Fruit fly (Drosophila melanogaster): ENCODE measurements around the gene inaF-A.
A peak's percentile ranks its signal among the peaks of the same experiment; 100 is the strongest.

The inaF-A gene

DNA sequence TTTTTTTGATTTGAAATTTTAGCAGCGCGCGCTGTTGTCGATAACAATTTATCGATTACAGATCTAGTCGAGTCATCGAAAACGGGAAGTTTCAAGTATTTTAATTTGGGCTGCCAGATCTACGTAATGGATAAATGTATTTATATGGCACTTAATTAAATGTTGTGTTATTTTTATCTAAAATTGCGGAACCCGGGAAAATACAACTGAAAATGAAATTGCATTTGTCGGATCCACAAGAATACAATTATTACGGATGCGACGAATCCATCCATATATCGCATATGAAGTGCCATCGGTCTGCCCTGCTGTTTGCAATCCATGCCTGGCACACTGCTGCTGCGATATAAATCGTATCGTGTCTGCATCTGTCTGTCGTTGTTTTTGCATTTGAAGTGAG, 13.6 kb downstream of the inaF-A start, which contains the start of gene Tango10 (continued):
- TF ChIP-seq mld (GFP tag; IDR thresholded peaks at IDR 0.05; ENCODE audit: partially characterized antibody): 0 out of 3 replicates have a peak, but pooled peaks have one; percentile 57
- TF ChIP-seq ssp (GFP tag; IDR thresholded peaks at IDR 0.05): peak; percentile 37
- no peak for TF ChIP-seq CG3407 (GFP tag; optimal IDR thresholded peaks at IDR 0.05)
- TF ChIP-seq CG12744 (GFP tag; optimal IDR thresholded peaks at IDR 0.05): no peak
- no peak for TF ChIP-seq Mrtf (GFP tag; IDR thresholded peaks at IDR 0.05)
- no peak for TF ChIP-seq CG14667 (GFP tag; IDR thresholded peaks at IDR 0.05)
- no peak for TF ChIP-seq Elba2 (GFP tag; optimal IDR thresholded peaks at IDR 0.05)
- TF ChIP-seq CG8281 (tag; optimal IDR thresholded peaks at IDR 0.05): no peak
- TF ChIP-seq Bteb2 (GFP tag; optimal IDR thresholded peaks at IDR 0.05): peak; percentile 6
- no peak for TF ChIP-seq gce (GFP tag; IDR thresholded peaks at IDR 0.05)
- no peak for TF ChIP-seq BtbVII (GFP tag; optimal IDR thresholded peaks at IDR 0.05)
- TF ChIP-seq sqz (GFP tag; optimal IDR thresholded peaks at IDR 0.05): no peak
- TF ChIP-seq Sox100B (GFP tag; optimal IDR thresholded peaks at IDR 0.05): no peak
- no peak for TF ChIP-seq CG1233 (GFP tag; optimal IDR thresholded peaks at IDR 0.05)
- TF ChIP-seq hb (GFP tag; IDR thresholded peaks at IDR 0.05; ENCODE audit: partially characterized antibody): peak; percentile 67; the same call in 1 of the 3 replicates
- TF ChIP-seq ato (GFP tag; IDR thresholded peaks at IDR 0.05; ENCODE audit: partially characterized antibody): peak; percentile 59; the same call in 1 of the 2 replicates
- no peak for TF ChIP-seq CG8359 (GFP tag; optimal IDR thresholded peaks at IDR 0.05; ENCODE audit: borderline replicate concordance)
- peak; percentile 55 for TF ChIP-seq Chrac-16 (GFP tag; optimal IDR thresholded peaks at IDR 0.05)
- no peak for TF ChIP-seq br (optimal IDR thresholded peaks at IDR 0.05)
- peak; percentile 45; the same call in 1 of the 3 replicates for TF ChIP-seq Optix (GFP tag; IDR thresholded peaks at IDR 0.05)
- TF ChIP-seq CG16863 (GFP tag; optimal IDR thresholded peaks at IDR 0.05): no peak
- TF ChIP-seq crol (GFP tag; IDR thresholded peaks at IDR 0.05): no peak
- TF ChIP-seq corto (GFP tag; optimal IDR thresholded peaks at IDR 0.05): no peak
- TF ChIP-seq stwl (tag; optimal IDR thresholded peaks at IDR 0.05): peak; percentile 44
- TF ChIP-seq NFAT (GFP tag; IDR thresholded peaks at IDR 0.05): 0 out of 2 replicates have a peak, but pooled peaks have one; percentile 22
- TF ChIP-seq CG7357 (GFP tag; IDR thresholded peaks at IDR 0.05): peak; percentile 36; the same call in 1 of the 3 replicates
- TF ChIP-seq croc (GFP tag; conservative IDR thresholded peaks at IDR 0.05): peak; percentile 24; the same call in 1 of the 3 replicates
- no peak for TF ChIP-seq Vsx1 (GFP tag; optimal IDR thresholded peaks at IDR 0.05)
- no peak for TF ChIP-seq ttk (GFP tag; IDR thresholded peaks at IDR 0.05)
- TF ChIP-seq chif (GFP tag; optimal IDR thresholded peaks at IDR 0.05): peak; percentile 1 to 26
- no peak for TF ChIP-seq Mad (GFP tag; optimal IDR thresholded peaks at IDR 0.05)
- no peak for TF ChIP-seq CG17568 (GFP tag; optimal IDR thresholded peaks at IDR 0.05)
- TF ChIP-seq sna (GFP tag; IDR thresholded peaks at IDR 0.05; ENCODE audit: partially characterized antibody): peak; percentile 91
- TF ChIP-seq pb (GFP tag; optimal IDR thresholded peaks at IDR 0.05): no peak
- peak; percentile 78; the same call in 2 of the 3 replicates for TF ChIP-seq zen2 (GFP tag; IDR thresholded peaks at IDR 0.05; ENCODE audit: partially characterized antibody)
- peak; percentile 22; the same call in 1 of the 2 replicates for TF ChIP-seq CG8765 (GFP tag; IDR thresholded peaks at IDR 0.05)
- TF ChIP-seq oc (tag; optimal IDR thresholded peaks at IDR 0.05): no peak
- peak; percentile 67 for TF ChIP-seq lilli (GFP tag; optimal IDR thresholded peaks at IDR 0.05)
- TF ChIP-seq zen (tag; optimal IDR thresholded peaks at IDR 0.05): peak; percentile 57
- TF ChIP-seq pho (GFP tag; optimal IDR thresholded peaks at IDR 0.05): peak; percentile 63
- TF ChIP-seq bowl (GFP tag; IDR thresholded peaks at IDR 0.05): no peak
- TF ChIP-seq NC2β (GFP tag; optimal IDR thresholded peaks at IDR 0.05): peak; percentile 46
- no peak for TF ChIP-seq cas (GFP tag; IDR thresholded peaks at IDR 0.05)
- TF ChIP-seq dysf (GFP tag; IDR thresholded peaks at IDR 0.05): peak; percentile 50; the same call in 2 of the 3 replicates
- TF ChIP-seq Taf1 (GFP tag; IDR thresholded peaks at IDR 0.05): 0 out of 2 replicates have a peak, but pooled peaks have one; percentile 13
- peak; percentile 62 for TF ChIP-seq mam (GFP tag; optimal IDR thresholded peaks at IDR 0.05)
- no peak for TF ChIP-seq kni (GFP tag; optimal IDR thresholded peaks at IDR 0.05)
- TF ChIP-seq Abd-B (GFP tag; optimal IDR thresholded peaks at IDR 0.05): peak; percentile 34
- TF ChIP-seq Poxn (GFP tag; IDR thresholded peaks at IDR 0.05): no peak
- no peak for TF ChIP-seq pan (optimal IDR thresholded peaks at IDR 0.05)
- TF ChIP-seq pan (GFP tag; optimal IDR thresholded peaks at IDR 0.05 in 1 of 2, IDR thresholded peaks at IDR 0.05 in 1 of 2): peak in 1 of 2 experiments; percentile 29

Data from whole organism, embryonic.